1 fruit fly cellular context compared by ENCODE assay signal in genomic region chrX:17229475-17230169, dm6.
TF ChIP-seq lines count a peak whose summit lies in the region.

No protein-coding gene starts in this region.

TF ChIP-seq in whole organism, embryonic, 481 proteins besides CTCF, POLR2A, EP300 and RAD21 (continued from another document):
- peak; percentile 26 for TF ChIP-seq az2 (GFP tag; optimal IDR thresholded peaks at IDR 0.05; lab: Kevin White, UChicago)
- TF ChIP-seq PHDP (tag; optimal IDR thresholded peaks at IDR 0.05; lab: Kevin White, UChicago): peak; percentile 9
- peak; percentile 25 for TF ChIP-seq Camta (GFP tag; optimal IDR thresholded peaks at IDR 0.05; lab: Kevin White, UChicago)
- TF ChIP-seq grau (tag; optimal IDR thresholded peaks at IDR 0.05; lab: Kevin White, UChicago): peak; percentile 38
- TF ChIP-seq pho (GFP tag; optimal IDR thresholded peaks at IDR 0.05; lab: Kevin White, UChicago): no peak
- TF ChIP-seq Hr78 (GFP tag; optimal IDR thresholded peaks at IDR 0.05; lab: Kevin White, UChicago): peak in 1 of 2 experiments; percentile 49
- no peak for TF ChIP-seq Opbp (GFP tag; IDR thresholded peaks at IDR 0.05; lab: Robert Waterston, UW; ENCODE audit: partially characterized antibody)
- TF ChIP-seq CG8290 (GFP tag; optimal IDR thresholded peaks at IDR 0.05; lab: Kevin White, UChicago): no peak
- TF ChIP-seq CG8290 (tag; optimal IDR thresholded peaks at IDR 0.05; lab: Kevin White, UChicago): peak in 1 of 2 experiments; percentile 39
